Worm (Caenorhabditis elegans): ENCODE data around the gene ima-1.

ce11 chrV:11217394-11217793, 22.1 kb upstream of the ima-1 start, which contains the start of gene cyp-29A2:
- TF ChIP-seq hmg-4 (GFP tag; optimal IDR thresholded peaks at IDR 0.05) (no peak), hmbx-1 (tag; optimal IDR thresholded peaks at IDR 0.05) (no peak), tbx-37 (GFP tag; conservative IDR thresholded peaks at IDR 0.05) (no peak), ceh-13 (GFP tag; optimal IDR thresholded peaks at IDR 0.05) (no peak), ama-1 (optimal IDR thresholded peaks at IDR 0.05) (no peak), F13C5.2 (tag; optimal IDR thresholded peaks at IDR 0.05) (no peak)

Measured in whole organism, early embryonic.